Fruit fly (Drosophila melanogaster): ENCODE measurements around the gene CG43115.

CG43115 gene

dm6 chrX:6109872-6110271 lies 43.7 kb upstream of the CG43115 start (continued):
- 0 out of 2 replicates have a peak, but pooled peaks have one; percentile 7 for TF ChIP-seq crol (GFP tag; IDR thresholded peaks at IDR 0.05)
- peak; percentile 19 for TF ChIP-seq h (optimal IDR thresholded peaks at IDR 0.05)
- TF ChIP-seq Gug (GFP tag; IDR thresholded peaks at IDR 0.05), result peak; percentile 52; the same call in 1 of the 4 replicates
- TF ChIP-seq Asciz (GFP tag; optimal IDR thresholded peaks at IDR 0.05), result no peak
- TF ChIP-seq eve (GFP tag; optimal IDR thresholded peaks at IDR 0.05), result no peak
- peak; percentile 16 for TF ChIP-seq Ssrp (tag; optimal IDR thresholded peaks at IDR 0.05)
- TF ChIP-seq CHES-1-like (GFP tag; optimal IDR thresholded peaks at IDR 0.05), result no peak
- TF ChIP-seq Sry-δ (GFP tag; optimal IDR thresholded peaks at IDR 0.05), result no peak
- no peak for TF ChIP-seq kni (GFP tag; optimal IDR thresholded peaks at IDR 0.05)
- TF ChIP-seq schlank (tag; optimal IDR thresholded peaks at IDR 0.05), result no peak
- no peak for TF ChIP-seq wdn (GFP tag; IDR thresholded peaks at IDR 0.05)
- TF ChIP-seq CG4617 (GFP tag; optimal IDR thresholded peaks at IDR 0.05; ENCODE audit: borderline replicate concordance), result no peak
- TF ChIP-seq CG1529 (GFP tag; optimal IDR thresholded peaks at IDR 0.05), result no peak
- TF ChIP-seq shn (GFP tag; optimal IDR thresholded peaks at IDR 0.05), result peak; percentile 65
- TF ChIP-seq Stat92E (GFP tag; optimal IDR thresholded peaks at IDR 0.05), result no peak
- TF ChIP-seq CG14050 (GFP tag; IDR thresholded peaks at IDR 0.05), result peak; percentile 47; the same call in 2 of the 3 replicates
- no peak for TF ChIP-seq CG6254 (GFP tag; optimal IDR thresholded peaks at IDR 0.05)
- TF ChIP-seq Sry-β (GFP tag; optimal IDR thresholded peaks at IDR 0.05), result no peak
- peak; percentile 34 for TF ChIP-seq CG18619 (GFP tag; optimal IDR thresholded peaks at IDR 0.05)
- peak; percentile 75 for TF ChIP-seq CG32532 (GFP tag; IDR thresholded peaks at IDR 0.05)
- TF ChIP-seq ab (GFP tag; optimal IDR thresholded peaks at IDR 0.05), result no peak
- TF ChIP-seq fd102C (GFP tag; optimal IDR thresholded peaks at IDR 0.05), result peak; percentile 19
- TF ChIP-seq ara (GFP tag; IDR thresholded peaks at IDR 0.05), result peak; percentile 44; the same call in 1 of the 2 replicates
- peak; percentile 23 for TF ChIP-seq Meics (GFP tag; optimal IDR thresholded peaks at IDR 0.05)
- peak; percentile 56; the same call in 1 of the 3 replicates for TF ChIP-seq sr (GFP tag; IDR thresholded peaks at IDR 0.05)
- no peak for TF ChIP-seq vnd (GFP tag; IDR thresholded peaks at IDR 0.05; ENCODE audit: partially characterized antibody)
- no peak for TF ChIP-seq CG3065 (GFP tag; optimal IDR thresholded peaks at IDR 0.05)
- no peak for TF ChIP-seq HLH4C (GFP tag; IDR thresholded peaks at IDR 0.05; ENCODE audit: partially characterized antibody)
- TF ChIP-seq CG18599 (GFP tag; optimal IDR thresholded peaks at IDR 0.05), result no peak
- TF ChIP-seq Eip74EF (GFP tag; optimal IDR thresholded peaks at IDR 0.05), result no peak
- TF ChIP-seq scrt (GFP tag; optimal IDR thresholded peaks at IDR 0.05), result no peak
- peak; percentile 29; the same call in 1 of the 2 replicates for TF ChIP-seq CG14667 (GFP tag; IDR thresholded peaks at IDR 0.05)
- TF ChIP-seq zen2 (GFP tag; IDR thresholded peaks at IDR 0.05; ENCODE audit: partially characterized antibody), result no peak
- no peak for TF ChIP-seq chinmo (GFP tag; IDR thresholded peaks at IDR 0.05; ENCODE audit: partially characterized antibody)
- no peak for TF ChIP-seq CG9215 (GFP tag; IDR thresholded peaks at IDR 0.05)
- peak; percentile 47; the same call in 1 of the 3 replicates for TF ChIP-seq Aef1 (GFP tag; IDR thresholded peaks at IDR 0.05)
- peak; percentile 49 for TF ChIP-seq Hmr (GFP tag; optimal IDR thresholded peaks at IDR 0.05)
- TF ChIP-seq CG8924 (tag; optimal IDR thresholded peaks at IDR 0.05), result no peak
- TF ChIP-seq Mes4 (GFP tag; optimal IDR thresholded peaks at IDR 0.05), result peak; percentile 5
- no peak for TF ChIP-seq wor (GFP tag; IDR thresholded peaks at IDR 0.05)
- peak; percentile 31 for TF ChIP-seq CG9609 (GFP tag; optimal IDR thresholded peaks at IDR 0.05)
- TF ChIP-seq D (optimal IDR thresholded peaks at IDR 0.05), result no peak
- TF ChIP-seq D (GFP tag; optimal IDR thresholded peaks at IDR 0.05), result peak; percentile 20
- TF ChIP-seq CG18476 (GFP tag; optimal IDR thresholded peaks at IDR 0.05), result no peak
- peak; percentile 14 for TF ChIP-seq CG3163 (GFP tag; optimal IDR thresholded peaks at IDR 0.05)
- no peak for TF ChIP-seq gro (GFP tag; optimal IDR thresholded peaks at IDR 0.05)
- no peak for TF ChIP-seq Ravus (GFP tag; IDR thresholded peaks at IDR 0.05)
- TF ChIP-seq CG34224 (GFP tag; IDR thresholded peaks at IDR 0.05; ENCODE audit: partially characterized antibody), result no peak
- peak; percentile 33 for TF ChIP-seq Dip3 (GFP tag; optimal IDR thresholded peaks at IDR 0.05)
- TF ChIP-seq Hr51 (GFP tag; optimal IDR thresholded peaks at IDR 0.05), result no peak

Measured in whole organism, embryonic.